Worm (Caenorhabditis elegans) whole organism, L1 larva: Measurements from ENCODE around the gene mys-1.

Experiments used
- C04F5.9 ChIP-seq: sonication (generic microtip); optimal IDR thresholded peaks from 2 replicates; lab custom pipeline; 2016; ENCODE audit warnings: missing genetic modification characterization, missing compliant biosample characterization
- Y116A8C.19 ChIP-seq: sonication (generic microtip); optimal IDR thresholded peaks from 2 replicates; lab custom pipeline; 2016; ENCODE audit warnings: missing compliant biosample characterization, missing genetic modification characterization, borderline replicate concordance
- dsc-1 ChIP-seq: sonication (generic microtip); optimal IDR thresholded peaks from 2 replicates; lab custom pipeline; 2016; ENCODE audit warnings: mild to moderate bottlenecking, missing genetic modification characterization, missing compliant biosample characterization
- efl-1 ChIP-seq, 4 experiments: fragments of 150-350 bp; optimal IDR thresholded peaks in 3 of 4; peaks in 1 of 4; 1 replicate in 1 of 4; 2 replicates in 3 of 4; lab custom pipeline; 2014; ENCODE audit warnings: missing biosample characterization in 2 of 4, missing genetic modification characterization in 2 of 4, missing genetic modification reagents in 2 of 4
- elt-2 ChIP-seq: sonication (generic microtip); optimal IDR thresholded peaks from 2 replicates; lab custom pipeline; 2016; ENCODE audit warnings: missing genetic modification characterization, mild to moderate bottlenecking, inconsistent platforms, missing compliant biosample characterization, missing genetic modification reagents
- fkh-10 ChIP-seq: sonication (generic microtip); optimal IDR thresholded peaks from 2 replicates; lab custom pipeline; 2017; ENCODE audit warnings: missing biosample characterization, missing genetic modification reagents, missing genetic modification characterization
- fkh-8 ChIP-seq: sonication (generic microtip); optimal IDR thresholded peaks from 2 replicates; lab custom pipeline; 2016; ENCODE audit warnings: mild to moderate bottlenecking, missing genetic modification characterization, missing compliant biosample characterization
- grh-1 ChIP-seq: fragments of 200-800 bp; sonication (Bioruptor generic); IDR thresholded peaks from 2 replicates; pipeline ENCODE4 v1.3.6; 2022; ENCODE audit warnings: missing genetic modification reagents, missing genetic modification characterization, missing compliant biosample characterization
- hlh-4 ChIP-seq: sonication (generic microtip); optimal IDR thresholded peaks from 2 replicates; lab custom pipeline; 2016; ENCODE audit warnings: mild to moderate bottlenecking, missing genetic modification characterization, missing compliant biosample characterization
- lin-14 ChIP-seq: fragments of 200-800 bp; sonication (Bioruptor generic); optimal IDR thresholded peaks from 2 replicates; lab custom pipeline; 2018; ENCODE audit warnings: mild to moderate bottlenecking, missing genetic modification characterization, moderate library complexity, missing compliant biosample characterization
- mep-1 ChIP-seq: fragments of 150-350 bp; optimal IDR thresholded peaks from 2 replicates; lab custom pipeline; 2014; ENCODE audit warnings: missing biosample characterization, missing genetic modification characterization
- nhr-20 ChIP-seq: sonication (generic microtip); optimal IDR thresholded peaks from 2 replicates; lab custom pipeline; 2016; ENCODE audit warnings: mild to moderate bottlenecking, missing genetic modification characterization, missing compliant biosample characterization
- nhr-47 ChIP-seq: sonication (generic microtip); optimal IDR thresholded peaks from 2 replicates; lab custom pipeline; 2016; ENCODE audit warnings: mild to moderate bottlenecking, missing genetic modification characterization, moderate library complexity, missing compliant biosample characterization
- nhr-71 ChIP-seq: sonication (generic microtip); optimal IDR thresholded peaks from 2 replicates; lab custom pipeline; 2016; ENCODE audit warnings: mild to moderate bottlenecking, missing genetic modification characterization, moderate library complexity, missing compliant biosample characterization
- nhr-85 ChIP-seq: sonication (generic microtip); peaks from one replicate; lab custom pipeline; 2016; ENCODE audit warnings: missing genetic modification characterization, inconsistent platforms, missing compliant biosample characterization
- nhr-90 ChIP-seq: sonication (generic microtip); optimal IDR thresholded peaks from 2 replicates; lab custom pipeline; 2016; ENCODE audit warnings: mild to moderate bottlenecking, missing genetic modification characterization, missing compliant biosample characterization; ENCODE audit not compliant: poor library complexity
- pax-3 ChIP-seq: fragments of 200-800 bp; sonication (Bioruptor generic); optimal IDR thresholded peaks from 2 replicates; lab custom pipeline; 2018; ENCODE audit warnings: mild to moderate bottlenecking, missing genetic modification characterization, moderate library complexity, missing compliant biosample characterization
- rnt-1 ChIP-seq: sonication (generic microtip); optimal IDR thresholded peaks from 2 replicates; lab custom pipeline; 2016; ENCODE audit warnings: mild to moderate bottlenecking, missing genetic modification characterization, moderate library complexity, missing compliant biosample characterization
- snu-23 ChIP-seq: sonication (generic microtip); optimal IDR thresholded peaks from 2 replicates; lab custom pipeline; 2016; ENCODE audit warnings: missing genetic modification characterization, missing compliant biosample characterization
- sox-4 ChIP-seq: sonication (generic microtip); optimal IDR thresholded peaks from 2 replicates; lab custom pipeline; 2016; ENCODE audit warnings: missing genetic modification characterization, missing compliant biosample characterization
- sup-37 ChIP-seq: fragments of 200-800 bp; sonication (Bioruptor generic); optimal IDR thresholded peaks from 2 replicates; lab custom pipeline; 2018; ENCODE audit warnings: mild to moderate bottlenecking, missing genetic modification characterization, missing compliant biosample characterization
- tbx-2 ChIP-seq: sonication (generic microtip); optimal IDR thresholded peaks from 2 replicates; lab custom pipeline; 2016; ENCODE audit warnings: missing genetic modification characterization, missing compliant biosample characterization
- unc-130 ChIP-seq: fragments of 150-350 bp; optimal IDR thresholded peaks from 2 replicates; lab custom pipeline; 2017; ENCODE audit warnings: missing biosample characterization, missing genetic modification characterization, inconsistent platforms
- unc-98 ChIP-seq: fragments of 200-800 bp; sonication (Bioruptor generic); IDR thresholded peaks from 2 replicates; pipeline ENCODE4 v1.3.6; 2022; ENCODE audit warnings: missing genetic modification characterization, missing compliant biosample characterization
- vab-15 ChIP-seq: sonication (generic microtip); optimal IDR thresholded peaks from 2 replicates; lab custom pipeline; 2017; ENCODE audit warnings: missing genotype, mild to moderate bottlenecking, missing genetic modification characterization, missing compliant biosample characterization
- zip-4 ChIP-seq: fragments of 200-800 bp; sonication (Bioruptor generic); optimal IDR thresholded peaks from 2 replicates; lab custom pipeline; 2018; ENCODE audit warnings: mild to moderate bottlenecking, missing genetic modification characterization, moderate library complexity, missing compliant biosample characterization
- ztf-4 ChIP-seq: fragments of 150-350 bp; optimal IDR thresholded peaks from 2 replicates; lab custom pipeline; 2014; ENCODE audit warnings: missing biosample characterization, missing genetic modification characterization

Gene mys-1

DNA sequence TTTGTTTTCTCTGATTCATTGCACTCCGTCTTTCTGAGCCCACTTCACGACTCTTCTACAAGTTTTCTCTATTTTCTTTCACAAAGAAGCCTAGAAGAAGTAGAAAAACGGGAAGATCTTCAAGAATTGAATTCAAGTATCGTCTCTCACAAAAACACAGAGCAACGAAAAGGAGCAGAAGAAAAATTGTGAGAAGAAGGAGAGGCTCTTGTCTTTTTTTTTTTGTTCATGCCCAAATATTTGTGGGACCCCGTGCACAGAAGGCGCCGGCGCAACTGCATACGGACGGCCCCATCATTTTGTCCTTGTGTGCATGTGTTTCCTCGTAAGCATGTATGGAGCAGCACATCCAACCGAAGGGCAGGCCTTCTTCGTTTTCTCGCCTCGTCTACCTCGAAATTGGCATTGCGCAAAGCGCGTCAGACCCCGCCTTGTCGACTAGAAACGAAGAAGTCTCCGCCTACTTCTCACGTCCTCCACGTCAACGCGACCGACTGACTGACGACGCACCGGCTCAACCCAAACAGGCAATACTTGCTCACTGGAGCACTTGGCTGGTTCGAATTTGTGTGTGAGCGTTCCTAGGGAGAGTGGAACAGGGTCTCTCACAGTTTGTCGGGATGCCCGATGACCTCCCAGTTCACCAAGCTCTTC is 22.2 kb upstream of the mys-1 start:
- TF ChIP-seq zip-4 (GFP tag; lab: Kevin White, UChicago) (no peak), fkh-10 (peak; percentile 60), pax-3 (tag; lab: Kevin White, UChicago) (no peak), lin-14 (GFP tag; lab: Kevin White, UChicago) (peak; percentile 44)

DNA sequence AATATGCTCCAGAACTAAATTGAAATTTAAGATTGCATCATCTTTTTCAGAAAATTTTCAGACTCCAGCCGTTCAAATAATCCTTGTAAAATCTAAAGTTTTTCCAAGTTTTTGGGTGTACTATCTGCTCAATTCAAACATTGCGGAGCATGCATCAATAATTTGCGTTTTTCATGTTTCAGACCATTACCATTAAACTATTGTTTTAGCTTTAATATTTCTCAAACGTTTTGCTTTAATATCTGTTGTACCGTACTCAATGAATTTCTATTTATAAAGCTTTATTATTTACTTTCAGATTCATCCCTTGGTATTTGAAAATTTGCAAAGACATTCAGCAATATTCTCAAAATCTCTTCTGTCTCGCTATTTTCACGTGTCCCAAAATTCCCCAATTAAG is 18.8 kb upstream of the mys-1 start, which contains the start of gene odr-2:
Gene odr-2 (plus strand): TSS at position 301 of the 400 bp plus-strand sequence.
- no peak for TF ChIP-seq mep-1 (tag; lab: Kevin White, UChicago)
- no peak for TF ChIP-seq snu-23 (GFP tag; lab: Kevin White, UChicago)
- TF ChIP-seq fkh-8 (tag; lab: Kevin White, UChicago) = no peak
- no peak for TF ChIP-seq sox-4 (tag; lab: Kevin White, UChicago)
- TF ChIP-seq sup-37 (GFP tag; lab: Kevin White, UChicago) = no peak
- TF ChIP-seq hlh-4 (tag; lab: Kevin White, UChicago) = no peak
- TF ChIP-seq nhr-90 = no peak

DNA sequence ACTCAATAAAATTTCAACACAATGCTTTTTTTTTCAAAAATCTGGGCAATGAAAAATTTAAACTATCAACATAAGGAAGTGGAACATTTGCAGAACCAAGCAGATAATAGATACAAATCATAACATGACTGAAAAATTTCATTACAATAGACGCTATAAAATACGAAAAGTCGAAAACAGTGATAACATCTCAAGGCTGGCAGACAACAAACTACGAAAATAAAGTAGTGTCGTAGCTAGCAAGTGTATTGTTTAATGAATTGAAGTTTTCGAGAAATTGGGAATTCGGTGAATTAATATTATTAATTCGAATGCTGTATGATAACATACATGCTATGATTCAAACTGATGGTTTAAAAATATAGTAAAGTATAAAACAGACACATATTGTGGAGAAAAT is 12.3 kb upstream of the mys-1 start:
- TF ChIP-seq C04F5.9 = no peak
- TF ChIP-seq efl-1 (optimal IDR thresholded peaks at IDR 0.05; lab: Kevin White, UChicago) = no peak
- peak in 1 of 2 experiments; percentile 6 for TF ChIP-seq efl-1 (GFP tag; optimal IDR thresholded peaks at IDR 0.05 in 1 of 2; lab: Kevin White, UChicago)

DNA sequence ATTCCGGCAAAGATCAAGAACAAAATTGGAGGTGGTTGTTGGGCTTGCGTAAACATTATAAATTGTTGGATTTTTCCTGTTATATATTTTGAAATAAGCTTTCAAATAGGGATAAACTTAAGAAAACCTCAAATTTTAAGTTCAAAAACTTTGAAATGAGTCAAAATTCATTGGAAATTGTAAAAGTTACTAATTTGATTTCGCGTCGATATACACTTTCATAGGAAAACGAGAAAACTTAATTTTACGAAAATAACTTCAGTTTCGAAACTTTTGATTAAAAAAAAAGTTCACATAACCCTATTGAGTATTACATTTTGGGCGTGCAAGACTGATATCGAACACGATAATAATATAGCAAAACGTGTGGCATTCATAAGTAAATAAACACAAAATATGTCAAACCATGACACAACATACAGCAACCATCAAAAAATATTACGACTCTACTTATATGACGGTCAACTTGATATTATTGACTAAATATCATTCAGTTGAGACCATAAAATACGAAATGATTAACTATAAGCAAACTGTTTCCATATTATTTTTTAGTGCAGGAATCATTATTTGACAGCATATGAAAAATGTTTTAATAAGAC is 11.8 kb upstream of the mys-1 start:
- TF ChIP-seq fkh-8 (tag; lab: Kevin White, UChicago) = no peak
- no peak for TF ChIP-seq Y116A8C.19
- TF ChIP-seq efl-1 (optimal IDR thresholded peaks at IDR 0.05; lab: Kevin White, UChicago) = no peak
- TF ChIP-seq efl-1 (GFP tag; optimal IDR thresholded peaks at IDR 0.05 in 1 of 2; lab: Kevin White, UChicago) = peak in 1 of 2 experiments; percentile 91

DNA sequence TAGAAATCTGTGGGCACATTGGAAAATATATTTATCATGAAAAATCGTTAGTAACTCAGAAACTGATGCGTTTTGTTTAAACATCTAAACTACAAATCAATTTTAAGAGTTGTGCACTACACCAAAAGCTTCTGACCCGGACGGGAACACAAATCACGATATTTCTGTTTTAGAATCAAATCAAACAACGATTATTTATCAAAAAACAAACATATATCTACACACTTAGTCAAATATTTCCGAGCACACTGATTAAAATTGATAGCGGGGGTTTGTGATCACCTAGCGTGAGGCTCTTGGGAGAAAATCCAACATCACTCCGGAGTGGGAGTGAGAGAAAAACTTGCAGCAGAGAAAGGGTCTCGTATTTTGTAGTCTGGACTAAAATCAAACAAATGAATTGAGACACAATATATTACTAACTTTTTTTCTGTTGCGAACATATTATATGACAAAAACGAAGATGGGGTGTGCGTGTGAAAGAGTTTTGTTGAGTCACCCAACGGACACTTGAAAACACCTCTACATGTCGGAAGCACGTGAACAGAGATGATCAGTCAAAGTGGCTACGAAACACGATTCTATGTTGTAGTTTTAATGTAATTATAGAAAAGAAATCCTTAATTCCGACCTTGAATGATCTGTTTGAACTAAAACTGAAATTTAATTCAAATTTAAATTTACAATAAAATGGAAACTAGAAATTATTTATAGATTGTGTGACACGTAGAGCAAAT is 11.0 kb upstream of the mys-1 start:
- TF ChIP-seq snu-23 (GFP tag; lab: Kevin White, UChicago) (no peak), nhr-71 (tag; lab: Kevin White, UChicago) (peak; percentile 19), unc-130 (tag; lab: Kevin White, UChicago) (no peak), nhr-20 (tag; lab: Kevin White, UChicago) (peak; percentile 51), rnt-1 (tag; lab: Kevin White, UChicago) (no peak), dsc-1 (peak; percentile 14), elt-2 (tag; lab: Kevin White, UChicago) (peak; percentile 67), nhr-47 (tag; lab: Kevin White, UChicago) (no peak), unc-98 (GFP tag; lab: Robert Waterston, UW) (no peak), tbx-2 (tag; lab: Kevin White, UChicago) (no peak), ztf-4 (tag; lab: Kevin White, UChicago) (no peak), nhr-90 (no peak), lin-14 (GFP tag; lab: Kevin White, UChicago) (peak; percentile 15), grh-1 (GFP tag; lab: Robert Waterston, UW) (no peak), nhr-85 (tag; lab: Kevin White, UChicago) (peak; percentile 71), vab-15 (tag; lab: Kevin White, UChicago) (no peak)
- TF ChIP-seq, all 84 proteins: peak for 6
